Fruit fly (Drosophila melanogaster) whole organism, embryonic: ENCODE results near the gene CG13314.

ENCODE experiments used
- Abd-B ChIP-seq: fragments of 200-800 bp; sonication (Bioruptor generic); optimal IDR thresholded peaks from 2 replicates; lab custom pipeline; 2018; ENCODE audit warnings: missing biosample characterization, mild to moderate bottlenecking, missing genetic modification characterization, moderate library complexity
- Antp ChIP-seq: fragments of 200-800 bp; sonication (Bioruptor generic); optimal IDR thresholded peaks from 3 replicates; lab custom pipeline; 2016; ENCODE audit warnings: missing biosample characterization, missing genetic modification characterization
- Atf3 ChIP-seq: fragments of 200-800 bp; sonication (Bioruptor generic); optimal IDR thresholded peaks from 3 replicates; lab custom pipeline; 2016; ENCODE audit warnings: missing biosample characterization, missing genetic modification characterization
- CG10431 ChIP-seq: fragments of 200-800 bp; sonication (Bioruptor generic); optimal IDR thresholded peaks from 3 replicates; lab custom pipeline; 2018; ENCODE audit warnings: missing biosample characterization, mild to moderate bottlenecking, missing genetic modification characterization
- CG10654 ChIP-seq: fragments of 200-800 bp; sonication (Bioruptor generic); optimal IDR thresholded peaks from 2 replicates; lab custom pipeline; 2016; ENCODE audit warnings: missing biosample characterization, missing genetic modification characterization
- CG12219 ChIP-seq: fragments of 200-800 bp; sonication (Bioruptor generic); optimal IDR thresholded peaks from 3 replicates; lab custom pipeline; 2018; ENCODE audit warnings: missing biosample characterization, mild to moderate bottlenecking, missing genetic modification characterization
- CG12391 ChIP-seq: fragments of 200-800 bp; sonication (Bioruptor generic); optimal IDR thresholded peaks from 3 replicates; lab custom pipeline; 2018; ENCODE audit warnings: missing biosample characterization, mild to moderate bottlenecking, missing genetic modification characterization, moderate library complexity
- CG12744 ChIP-seq: fragments of 200-800 bp; sonication (Bioruptor generic); optimal IDR thresholded peaks from 2 replicates; lab custom pipeline; 2016; ENCODE audit warnings: missing biosample characterization, missing genetic modification characterization
- CG13775 ChIP-seq: fragments of 200-800 bp; sonication (Bioruptor generic); optimal IDR thresholded peaks from 3 replicates; lab custom pipeline; 2017; ENCODE audit warnings: missing biosample characterization, mild to moderate bottlenecking, missing genetic modification characterization
- CG2120 ChIP-seq: fragments of 200-800 bp; sonication (Bioruptor generic); optimal IDR thresholded peaks from 3 replicates; lab custom pipeline; 2016; ENCODE audit warnings: missing biosample characterization, missing genetic modification characterization
- CG31224 ChIP-seq: fragments of 200-800 bp; sonication (Bioruptor generic); IDR thresholded peaks from 2 replicates; pipeline ENCODE4 v1.3.6; 2022; ENCODE audit warnings: missing biosample characterization, missing genetic modification characterization
- CG32767 ChIP-seq: fragments of 200-800 bp; sonication (Bioruptor generic); IDR thresholded peaks from 2 replicates; pipeline ENCODE4 v1.3.6; 2022; ENCODE audit warnings: missing biosample characterization, missing genetic modification characterization
- CG34376 ChIP-seq: fragments of 200-800 bp; sonication (Bioruptor generic); optimal IDR thresholded peaks from 2 replicates; lab custom pipeline; 2018; ENCODE audit warnings: missing biosample characterization, mild to moderate bottlenecking, missing genetic modification characterization
- CG4282 ChIP-seq: fragments of 200-800 bp; sonication (Bioruptor generic); optimal IDR thresholded peaks from 2 replicates; lab custom pipeline; 2016; ENCODE audit warnings: missing biosample characterization, missing genetic modification characterization
- CG4707 ChIP-seq: fragments of 200-800 bp; sonication (Bioruptor generic); optimal IDR thresholded peaks from 2 replicates; lab custom pipeline; 2018; ENCODE audit warnings: missing biosample characterization, mild to moderate bottlenecking, missing genetic modification characterization, moderate library complexity
- CG6175 ChIP-seq: fragments of 200-800 bp; sonication (Bioruptor generic); IDR thresholded peaks from 3 replicates; pipeline ENCODE4 v1.3.6; 2022; ENCODE audit warnings: missing biosample characterization, missing genetic modification characterization
- CG6683 ChIP-seq: fragments of 200-800 bp; sonication (Bioruptor generic); optimal IDR thresholded peaks from 2 replicates; lab custom pipeline; 2017; ENCODE audit warnings: missing biosample characterization, mild to moderate bottlenecking, missing genetic modification characterization, missing genetic modification reagents
- CG7839 ChIP-seq: fragments of 200-800 bp; sonication (Bioruptor generic); optimal IDR thresholded peaks from 3 replicates; lab custom pipeline; 2018; ENCODE audit warnings: missing biosample characterization, mild to moderate bottlenecking, missing genetic modification characterization, moderate library complexity
- CG8089 ChIP-seq: fragments of 200-800 bp; sonication (Bioruptor generic); optimal IDR thresholded peaks from 3 replicates; lab custom pipeline; 2016; ENCODE audit warnings: missing biosample characterization, missing genetic modification characterization
- CG8359 ChIP-seq: fragments of 200-800 bp; sonication (Bioruptor generic); optimal IDR thresholded peaks from 2 replicates; lab custom pipeline; 2017; ENCODE audit warnings: missing biosample characterization, mild to moderate bottlenecking, missing genetic modification characterization, borderline replicate concordance
- CG9609 ChIP-seq: fragments of 200-800 bp; sonication (Bioruptor generic); optimal IDR thresholded peaks from 3 replicates; lab custom pipeline; 2016; ENCODE audit warnings: missing biosample characterization, missing genetic modification characterization
- Camta ChIP-seq: fragments of 200-800 bp; sonication (Bioruptor generic); optimal IDR thresholded peaks from 2 replicates; lab custom pipeline; 2016; ENCODE audit warnings: missing biosample characterization, missing genetic modification characterization
- Dfd ChIP-seq, 2 experiments: fragments of >200 bp; optimal IDR thresholded peaks; 2 replicates each; lab custom pipeline; 2017; ENCODE audit warnings: missing biosample characterization in 2 of 2, missing genetic modification characterization in 2 of 2
- Drgx ChIP-seq: fragments of 200-800 bp; sonication (Bioruptor generic); IDR thresholded peaks from 2 replicates; pipeline ENCODE4 v1.3.6; 2022; ENCODE audit warnings: missing biosample characterization, missing genetic modification characterization
- Fer3 ChIP-seq: fragments of 200-800 bp; sonication (Bioruptor generic); optimal IDR thresholded peaks from 2 replicates; lab custom pipeline; 2018; ENCODE audit warnings: missing biosample characterization, mild to moderate bottlenecking, missing genetic modification characterization, moderate library complexity
- HmgZ ChIP-seq: fragments of 200-800 bp; sonication (Bioruptor generic); optimal IDR thresholded peaks from 2 replicates; lab custom pipeline; 2018; ENCODE audit warnings: missing biosample characterization, mild to moderate bottlenecking, missing genetic modification characterization
- Hr51 ChIP-seq, 2 experiments: fragments of 200-800 bp; sonication (Bioruptor generic); optimal IDR thresholded peaks; 2 replicates in 1 of 2; 3 replicates in 1 of 2; lab custom pipeline; 2016 to 2018; ENCODE audit warnings: missing biosample characterization in 2 of 2, missing genetic modification characterization in 2 of 2, mild to moderate bottlenecking in 1 of 2, moderate library complexity in 1 of 2
- Hsf ChIP-seq: fragments of 200-800 bp; sonication (Bioruptor generic); optimal IDR thresholded peaks from 3 replicates; lab custom pipeline; 2016; ENCODE audit warnings: missing biosample characterization, missing genetic modification characterization
- Mes4 ChIP-seq: fragments of 200-800 bp; sonication (Bioruptor generic); optimal IDR thresholded peaks from 2 replicates; lab custom pipeline; 2016; ENCODE audit warnings: missing biosample characterization, missing genetic modification characterization
- NC2β ChIP-seq: fragments of 200-800 bp; sonication (Bioruptor generic); optimal IDR thresholded peaks from 2 replicates; lab custom pipeline; 2016; ENCODE audit warnings: missing biosample characterization, missing genetic modification characterization
- NFAT ChIP-seq: fragments of 200-800 bp; sonication (Bioruptor generic); IDR thresholded peaks from 2 replicates; pipeline ENCODE4 v1.3.6; 2022; ENCODE audit warnings: missing biosample characterization, missing genetic modification characterization
- Ptx1 ChIP-seq: fragments of 200-800 bp; sonication (Bioruptor generic); IDR thresholded peaks from 2 replicates; pipeline ENCODE4 v1.3.6; 2022; ENCODE audit warnings: missing biosample characterization, missing genetic modification characterization
- Sin3A ChIP-seq: fragments of >200 bp; optimal IDR thresholded peaks from 2 replicates; lab custom pipeline; 2018
- ab ChIP-seq: fragments of 200-800 bp; sonication (Bioruptor generic); optimal IDR thresholded peaks from 2 replicates; lab custom pipeline; 2016; ENCODE audit warnings: missing biosample characterization, missing genetic modification characterization
- bigmax ChIP-seq: fragments of 200-800 bp; sonication (Bioruptor generic); optimal IDR thresholded peaks from 2 replicates; lab custom pipeline; 2018; ENCODE audit warnings: missing biosample characterization, mild to moderate bottlenecking, missing genetic modification characterization
- disco-r ChIP-seq: fragments of 200-800 bp; sonication (Bioruptor generic); optimal IDR thresholded peaks from 2 replicates; lab custom pipeline; 2016; ENCODE audit warnings: missing biosample characterization, missing genetic modification characterization
- emc ChIP-seq: fragments of 200-800 bp; sonication (Bioruptor generic); optimal IDR thresholded peaks from 2 replicates; lab custom pipeline; 2016; ENCODE audit warnings: missing biosample characterization, missing genetic modification characterization
- fd102C ChIP-seq: fragments of 200-800 bp; sonication (Bioruptor generic); optimal IDR thresholded peaks from 2 replicates; lab custom pipeline; 2018; ENCODE audit warnings: missing biosample characterization, mild to moderate bottlenecking, missing genetic modification characterization, moderate library complexity
- ind ChIP-seq: fragments of 200-800 bp; sonication (Bioruptor generic); optimal IDR thresholded peaks from 3 replicates; lab custom pipeline; 2016; ENCODE audit warnings: missing biosample characterization, missing genetic modification characterization
- kni ChIP-seq: fragments of 200-800 bp; sonication (Bioruptor generic); optimal IDR thresholded peaks from 3 replicates; lab custom pipeline; 2017; ENCODE audit warnings: mild to moderate bottlenecking, missing biosample characterization, missing genetic modification reagents, missing genetic modification characterization
- lab ChIP-seq: fragments of 200-800 bp; sonication (Bioruptor generic); optimal IDR thresholded peaks from 3 replicates; lab custom pipeline; 2017; ENCODE audit warnings: missing biosample characterization, missing genetic modification characterization, mild to moderate bottlenecking, moderate library complexity, missing genetic modification reagents
- lilli ChIP-seq: fragments of 200-800 bp; sonication (Bioruptor generic); optimal IDR thresholded peaks from 3 replicates; lab custom pipeline; 2016; ENCODE audit warnings: missing biosample characterization, missing genetic modification characterization
- nau ChIP-seq: fragments of 200-800 bp; sonication (Bioruptor generic); optimal IDR thresholded peaks from 3 replicates; lab custom pipeline; 2017; ENCODE audit warnings: missing biosample characterization, mild to moderate bottlenecking, missing genetic modification characterization, missing genetic modification reagents
- nom ChIP-seq: fragments of 200-800 bp; sonication (Bioruptor generic); optimal IDR thresholded peaks from 2 replicates; lab custom pipeline; 2017; ENCODE audit warnings: missing biosample characterization, missing genetic modification characterization, mild to moderate bottlenecking, moderate library complexity, missing genetic modification reagents
- pros ChIP-seq: fragments of 200-800 bp; sonication (Bioruptor generic); optimal IDR thresholded peaks from 3 replicates; lab custom pipeline; 2019; ENCODE audit warnings: missing biosample characterization, mild to moderate bottlenecking, missing genetic modification characterization, moderate library complexity
- pzg ChIP-seq: fragments of 200-800 bp; sonication (Bioruptor generic); optimal IDR thresholded peaks from 3 replicates; lab custom pipeline; 2018; ENCODE audit warnings: missing biosample characterization, mild to moderate bottlenecking, missing genetic modification characterization, moderate library complexity
- rib ChIP-seq: fragments of 200-800 bp; sonication (Bioruptor generic); IDR thresholded peaks from 2 replicates; pipeline ENCODE4 v1.3.6; 2022; ENCODE audit warnings: missing biosample characterization, missing genetic modification characterization
- sens ChIP-seq: fragments of 200-800 bp; sonication (Bioruptor generic); peaks from one replicate; lab custom pipeline; 2016; ENCODE audit warnings: missing biosample characterization, missing genetic modification characterization
- sna ChIP-seq: fragments of 200-800 bp; sonication (Bioruptor generic); IDR thresholded peaks from 2 replicates; pipeline ENCODE4 v1.3.6; 2022; ENCODE audit warnings: missing biosample characterization, missing genetic modification characterization; ENCODE audit not compliant: partially characterized antibody
- tx ChIP-seq: fragments of 200-800 bp; sonication (Bioruptor generic); optimal IDR thresholded peaks from 2 replicates; lab custom pipeline; 2016; ENCODE audit warnings: missing biosample characterization, missing genetic modification characterization
- wor ChIP-seq: fragments of 200-800 bp; sonication (Bioruptor generic); IDR thresholded peaks from 2 replicates; pipeline ENCODE4 v1.3.6; 2022; ENCODE audit warnings: missing biosample characterization, missing genetic modification characterization

Gene CG13314

dm6 chr3L:8996173-8996767 lies 14.7 kb downstream of the CG13314 start (continued):
- peak; percentile 72 for TF ChIP-seq CG2120 (GFP tag; lab: Kevin White, UChicago)
- TF ChIP-seq CG32767 (GFP tag; lab: Robert Waterston, UW) = peak; percentile 68; the same call in 1 of the 2 replicates
- TF ChIP-seq nau (GFP tag; lab: Kevin White, UChicago) = no peak
- TF ChIP-seq ab (GFP tag; lab: Kevin White, UChicago) = no peak
- TF ChIP-seq disco-r = no peak
- TF ChIP-seq pzg = no peak
- no peak for TF ChIP-seq nom (GFP tag; lab: Kevin White, UChicago)
- peak; percentile 51 for TF ChIP-seq CG4707 (GFP tag; lab: Kevin White, UChicago)
- TF ChIP-seq sna (GFP tag; lab: Robert Waterston, UW) = no peak
- peak; percentile 73 for TF ChIP-seq CG7839 (tag; lab: Kevin White, UChicago)
- TF ChIP-seq sens = peak; percentile 93
- TF ChIP-seq Dfd (GFP tag; optimal IDR thresholded peaks at IDR 0.05; lab: Kevin White, UChicago) = no peak
- peak; percentile 11 for TF ChIP-seq CG12744 (GFP tag; lab: Kevin White, UChicago)
- peak; percentile 3 for TF ChIP-seq CG13775 (GFP tag; lab: Kevin White, UChicago)
- TF ChIP-seq Atf3 (GFP tag; lab: Kevin White, UChicago) = no peak
- peak; percentile 69 for TF ChIP-seq Ptx1 (GFP tag; lab: Robert Waterston, UW)
- TF ChIP-seq CG31224 (GFP tag; lab: Robert Waterston, UW) = 0 out of 2 replicates have a peak, but pooled peaks have one; percentile 48
- peak; percentile 11 for TF ChIP-seq NC2β
- TF ChIP-seq NFAT (GFP tag; lab: Robert Waterston, UW) = no peak
- no peak for TF ChIP-seq rib (GFP tag; lab: Robert Waterston, UW)
- TF ChIP-seq bigmax = no peak
- TF ChIP-seq wor (GFP tag; lab: Robert Waterston, UW) = peak; percentile 60
- TF ChIP-seq ind (GFP tag; lab: Kevin White, UChicago) = peak; percentile 68
- TF ChIP-seq CG12391 (tag; lab: Kevin White, UChicago) = peak; percentile 75
- TF ChIP-seq Fer3 (tag; lab: Kevin White, UChicago) = peak; percentile 40
- TF ChIP-seq CG10431 (GFP tag; lab: Kevin White, UChicago) = no peak
- no peak for TF ChIP-seq kni (GFP tag; lab: Kevin White, UChicago)
- TF ChIP-seq Antp = peak; percentile 20
- peak in 1 of 2 experiments; percentile 19 for TF ChIP-seq Hr51 (GFP tag; optimal IDR thresholded peaks at IDR 0.05; lab: Kevin White, UChicago)
- TF ChIP-seq Sin3A (lab: Kevin White, UChicago) = no peak
- no peak for TF ChIP-seq CG6683 (GFP tag; lab: Kevin White, UChicago)
- TF ChIP-seq pros (GFP tag; lab: Kevin White, UChicago) = no peak
- no peak for TF ChIP-seq CG34376 (GFP tag; lab: Kevin White, UChicago)
- TF ChIP-seq lab (GFP tag; lab: Kevin White, UChicago) = no peak
- TF ChIP-seq CG8359 (GFP tag; lab: Kevin White, UChicago) = peak; percentile 15
- TF ChIP-seq Drgx (GFP tag; lab: Robert Waterston, UW) = peak; percentile 90
- TF ChIP-seq HmgZ (tag; lab: Kevin White, UChicago) = peak; percentile 13
- TF ChIP-seq Abd-B = peak; percentile 58
- no peak for TF ChIP-seq fd102C (GFP tag; lab: Kevin White, UChicago)
- no peak for TF ChIP-seq Mes4 (GFP tag; lab: Kevin White, UChicago)
- peak; percentile 27 for TF ChIP-seq Camta
- TF ChIP-seq CG4282 (GFP tag; lab: Kevin White, UChicago) = no peak
- TF ChIP-seq Hsf (GFP tag; lab: Kevin White, UChicago) = peak; percentile 58
- peak; percentile 34 for TF ChIP-seq CG10654 (GFP tag; lab: Kevin White, UChicago)
- peak; percentile 68 for TF ChIP-seq lilli (GFP tag; lab: Kevin White, UChicago)
- no peak for TF ChIP-seq tx
- TF ChIP-seq CG12219 = peak; percentile 35
- TF ChIP-seq emc (GFP tag; lab: Kevin White, UChicago) = peak; percentile 25
- TF ChIP-seq CG9609 = peak; percentile 24
- no peak for TF ChIP-seq CG8089 (GFP tag; lab: Kevin White, UChicago)
- TF ChIP-seq CG6175 (GFP tag; lab: Robert Waterston, UW) = no peak
